Worm (Caenorhabditis elegans) whole organism, early embryonic: Measurements from ENCODE around the gene era-1.

ENCODE experiments used
- aly-1 ChIP-seq: sonication (generic microtip); optimal IDR thresholded peaks from 2 replicates; lab custom pipeline; 2016; ENCODE audit warnings: missing genetic modification characterization, missing compliant biosample characterization
- ama-1 ChIP-seq: fragments of 150-350 bp; optimal IDR thresholded peaks from 2 replicates; lab custom pipeline; 2014
- ceh-13 ChIP-seq: fragments of 200-800 bp; sonication (Bioruptor generic); optimal IDR thresholded peaks from 2 replicates; lab custom pipeline; 2018; ENCODE audit warnings: mild to moderate bottlenecking, missing genetic modification characterization, missing compliant biosample characterization
- ceh-36 ChIP-seq: sonication (generic microtip); optimal IDR thresholded peaks from 2 replicates; lab custom pipeline; 2016; ENCODE audit warnings: missing genetic modification characterization, inconsistent platforms, missing compliant biosample characterization
- flt-1 ChIP-seq: fragments of 200-800 bp; sonication (Bioruptor generic); IDR thresholded peaks from 2 replicates; pipeline ENCODE4 v1.3.6; 2022; ENCODE audit warnings: missing genetic modification characterization, missing compliant biosample characterization
- scrt-1 ChIP-seq: fragments of 200-800 bp; sonication (Bioruptor generic); IDR thresholded peaks from 2 replicates; pipeline ENCODE4 v1.3.6; 2022; ENCODE audit warnings: missing genetic modification characterization, missing compliant biosample characterization
- sea-1 ChIP-seq: fragments of 200-800 bp; sonication (Bioruptor generic); conservative IDR thresholded peaks from 2 replicates; pipeline ENCODE4 v1.3.6; 2022; ENCODE audit warnings: missing genetic modification characterization, missing compliant biosample characterization
- tbx-37 ChIP-seq: fragments of 200-800 bp; sonication (Bioruptor generic); conservative IDR thresholded peaks from 2 replicates; pipeline ENCODE4 v1.3.6; 2022; ENCODE audit warnings: missing genetic modification reagents, missing genetic modification characterization, missing compliant biosample characterization

DNA sequence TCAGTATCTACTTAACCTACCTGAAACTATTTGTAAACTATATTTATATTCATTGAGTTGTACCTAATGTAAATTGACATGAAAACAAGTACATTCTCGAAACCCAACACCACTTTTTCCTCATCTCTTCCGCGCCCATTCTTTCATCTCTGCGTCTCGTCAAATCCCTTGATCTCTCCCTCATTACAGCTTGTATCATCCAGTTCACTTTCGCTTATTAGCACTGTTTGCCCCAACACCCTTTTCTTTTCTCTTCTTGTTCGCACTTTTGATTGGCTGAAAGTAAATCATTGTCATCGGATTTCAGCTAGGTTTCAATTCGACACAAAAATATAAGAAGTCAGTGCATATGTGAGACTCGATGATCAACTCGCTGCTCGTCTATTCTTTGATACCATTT is 41.9 kb downstream of the era-1 start, which contains the start of gene T25F10.3:
- TF ChIP-seq flt-1 (no peak), sea-1 (GFP tag; lab: Robert Waterston, UW) (no peak), ama-1 (no peak), scrt-1 (GFP tag; lab: Robert Waterston, UW) (no peak), aly-1 (tag; lab: Kevin White, UChicago) (no peak), ceh-36 (no peak), ceh-13 (GFP tag; lab: Kevin White, UChicago) (no peak), tbx-37 (GFP tag; lab: Robert Waterston, UW) (no peak)
